Fruit fly (Drosophila melanogaster): ENCODE results near the gene CG13362.

DNA sequence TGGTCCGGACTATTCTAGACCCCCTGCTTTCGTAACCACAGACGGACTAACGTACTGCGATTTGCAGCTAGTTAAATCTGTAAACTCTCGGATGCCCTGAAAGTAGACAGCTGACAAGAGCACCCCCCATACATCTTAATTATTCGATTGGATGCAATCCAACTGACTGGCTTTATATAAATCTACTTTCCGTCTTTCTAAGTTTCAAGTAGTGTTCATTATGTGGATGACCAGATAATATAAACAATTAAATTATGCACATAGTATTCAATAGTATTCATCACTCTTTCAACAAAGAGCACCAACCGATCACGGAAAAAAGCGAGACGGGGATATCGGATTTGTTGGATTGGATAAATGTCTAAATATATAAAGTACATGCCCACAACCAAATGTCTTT is 10.9 kb upstream of the CG13362 start:
- no peak for TF ChIP-seq Clk (GFP tag; optimal IDR thresholded peaks at IDR 0.05)
- peak; percentile 8 for TF ChIP-seq CG33017 (tag; optimal IDR thresholded peaks at IDR 0.05)

All from whole organism, adult.